Fruit fly (Drosophila melanogaster): ENCODE measurements around the gene Vti1a.

DNA sequence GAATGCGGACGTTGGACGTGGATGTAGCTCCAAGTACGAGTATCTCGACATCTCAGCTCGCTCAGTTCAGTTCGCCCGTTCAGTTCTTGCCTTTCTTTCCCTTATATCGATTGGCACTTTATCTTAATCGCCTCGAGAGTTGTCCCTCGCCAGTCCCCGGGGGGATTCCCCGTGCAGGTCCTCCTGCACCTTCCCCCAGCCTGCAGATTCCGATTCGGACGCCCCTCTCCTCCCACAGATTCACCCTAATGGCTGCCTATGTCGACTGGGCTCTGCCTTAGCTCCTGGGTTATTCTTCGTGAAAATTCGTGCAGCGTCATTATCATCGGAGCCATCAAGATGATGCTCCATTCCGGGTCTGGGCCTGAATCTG is 4.3 kb upstream of the Vti1a start:
- no peak for TF ChIP-seq pan (optimal IDR thresholded peaks at IDR 0.05)
- TF ChIP-seq psq (optimal IDR thresholded peaks at IDR 0.05) = no peak
